Fruit fly (Drosophila melanogaster) whole organism, embryonic: ENCODE results near the gene lectin-33A.

Experiments
- ATbp ChIP-seq: fragments of 200-800 bp; sonication (Bioruptor generic); optimal IDR thresholded peaks from 2 replicates; lab custom pipeline; 2017; ENCODE audit warnings: missing biosample characterization, mild to moderate bottlenecking, missing genetic modification characterization, missing genetic modification reagents
- Antp ChIP-seq: fragments of 200-800 bp; sonication (Bioruptor generic); optimal IDR thresholded peaks from 3 replicates; lab custom pipeline; 2016; ENCODE audit warnings: missing biosample characterization, missing genetic modification characterization
- CG10147 ChIP-seq: fragments of 200-800 bp; sonication (Bioruptor generic); optimal IDR thresholded peaks from 2 replicates; lab custom pipeline; 2019; ENCODE audit warnings: missing biosample characterization, mild to moderate bottlenecking, missing genetic modification characterization, moderate library complexity
- CG10431 ChIP-seq: fragments of 200-800 bp; sonication (Bioruptor generic); optimal IDR thresholded peaks from 3 replicates; lab custom pipeline; 2018; ENCODE audit warnings: missing biosample characterization, mild to moderate bottlenecking, missing genetic modification characterization
- CG10462 ChIP-seq: fragments of 200-800 bp; sonication (Bioruptor generic); optimal IDR thresholded peaks from 2 replicates; lab custom pipeline; 2016; ENCODE audit warnings: missing biosample characterization, missing genetic modification characterization
- CG11695 ChIP-seq: fragments of 200-800 bp; sonication (Bioruptor generic); IDR thresholded peaks from 3 replicates; pipeline ENCODE4 v1.3.6; 2022; ENCODE audit warnings: missing biosample characterization, missing genetic modification characterization
- CG11696 ChIP-seq: fragments of 200-800 bp; sonication (Bioruptor generic); IDR thresholded peaks from 2 replicates; pipeline ENCODE4 v1.3.6; 2022; ENCODE audit warnings: missing biosample characterization, missing genetic modification characterization
- CG12236 ChIP-seq: fragments of 200-800 bp; sonication (Bioruptor generic); optimal IDR thresholded peaks from 2 replicates; lab custom pipeline; 2016; ENCODE audit warnings: missing biosample characterization, missing genetic modification characterization
- CG1233 ChIP-seq: fragments of 200-800 bp; sonication (Bioruptor generic); optimal IDR thresholded peaks from 4 replicates; lab custom pipeline; 2018; ENCODE audit warnings: missing biosample characterization, mild to moderate bottlenecking, missing genetic modification characterization
- CG14050 ChIP-seq: fragments of 200-800 bp; sonication (Bioruptor generic); IDR thresholded peaks from 3 replicates; pipeline ENCODE4 v1.3.6; 2022; ENCODE audit warnings: missing biosample characterization, missing genetic modification characterization
- CG14710 ChIP-seq: fragments of 200-800 bp; sonication (Bioruptor generic); optimal IDR thresholded peaks from 3 replicates; lab custom pipeline; 2019; ENCODE audit warnings: missing biosample characterization, mild to moderate bottlenecking, missing genetic modification characterization, moderate library complexity
- CG15073 ChIP-seq: fragments of 200-800 bp; sonication (Bioruptor generic); optimal IDR thresholded peaks from 2 replicates; lab custom pipeline; 2016; ENCODE audit warnings: missing biosample characterization, missing genetic modification characterization
- CG15601 ChIP-seq: fragments of 200-800 bp; sonication (Bioruptor generic); optimal IDR thresholded peaks from 3 replicates; lab custom pipeline; 2019; ENCODE audit warnings: missing biosample characterization, mild to moderate bottlenecking, missing genetic modification characterization, moderate library complexity
- CG1832 ChIP-seq: fragments of 200-800 bp; sonication (Bioruptor generic); optimal IDR thresholded peaks from 2 replicates; lab custom pipeline; 2017; ENCODE audit warnings: missing biosample characterization, mild to moderate bottlenecking, missing genetic modification characterization, inconsistent platforms
- CG18476 ChIP-seq: fragments of 200-800 bp; sonication (Bioruptor generic); optimal IDR thresholded peaks from 2 replicates; lab custom pipeline; 2016; ENCODE audit warnings: missing biosample characterization, mild to moderate bottlenecking, missing genetic modification characterization
- CG2202 ChIP-seq: fragments of 200-800 bp; sonication (Bioruptor generic); optimal IDR thresholded peaks from 2 replicates; lab custom pipeline; 2018; ENCODE audit warnings: missing biosample characterization, mild to moderate bottlenecking, missing genetic modification characterization
- CG31365 ChIP-seq: fragments of 200-800 bp; sonication (Bioruptor generic); optimal IDR thresholded peaks from 2 replicates; lab custom pipeline; 2018; ENCODE audit warnings: missing biosample characterization, mild to moderate bottlenecking, missing genetic modification characterization
- CG34376 ChIP-seq: fragments of 200-800 bp; sonication (Bioruptor generic); optimal IDR thresholded peaks from 2 replicates; lab custom pipeline; 2018; ENCODE audit warnings: missing biosample characterization, mild to moderate bottlenecking, missing genetic modification characterization
- CG4328 ChIP-seq: fragments of 200-800 bp; sonication (Bioruptor generic); optimal IDR thresholded peaks from 3 replicates; lab custom pipeline; 2017; ENCODE audit warnings: missing biosample characterization, missing genetic modification reagents, missing genetic modification characterization
- CG4360 ChIP-seq: fragments of 200-800 bp; sonication (Bioruptor generic); IDR thresholded peaks from 2 replicates; pipeline ENCODE4 v1.3.6; 2022; ENCODE audit warnings: missing biosample characterization, missing genetic modification characterization
- CG4424 ChIP-seq: fragments of 200-800 bp; sonication (Bioruptor generic); optimal IDR thresholded peaks from 3 replicates; lab custom pipeline; 2016; ENCODE audit warnings: missing biosample characterization, missing genetic modification characterization
- CG6175 ChIP-seq: fragments of 200-800 bp; sonication (Bioruptor generic); IDR thresholded peaks from 3 replicates; pipeline ENCODE4 v1.3.6; 2022; ENCODE audit warnings: missing biosample characterization, missing genetic modification characterization
- CG7357 ChIP-seq: fragments of 200-800 bp; sonication (Bioruptor generic); IDR thresholded peaks from 3 replicates; pipeline ENCODE4 v1.3.6; 2022; ENCODE audit warnings: missing biosample characterization, missing genetic modification characterization
- CG7963 ChIP-seq: fragments of 200-800 bp; sonication (Bioruptor generic); IDR thresholded peaks from 3 replicates; pipeline ENCODE4 v1.3.6; 2022; ENCODE audit warnings: missing biosample characterization, missing genetic modification characterization; ENCODE audit not compliant: partially characterized antibody
- CrebB ChIP-seq: fragments of 200-800 bp; sonication (Bioruptor generic); optimal IDR thresholded peaks from 3 replicates; lab custom pipeline; 2018; ENCODE audit warnings: missing biosample characterization, mild to moderate bottlenecking, missing genetic modification characterization
- Hsf ChIP-seq: fragments of 200-800 bp; sonication (Bioruptor generic); optimal IDR thresholded peaks from 3 replicates; lab custom pipeline; 2016; ENCODE audit warnings: missing biosample characterization, missing genetic modification characterization
- Lpt ChIP-seq: fragments of >200 bp; optimal IDR thresholded peaks from 2 replicates; lab custom pipeline; 2018; ENCODE audit warnings: missing biosample characterization, missing genetic modification characterization
- Nf-YC ChIP-seq: fragments of 200-800 bp; optimal IDR thresholded peaks from 3 replicates; lab custom pipeline; 2019; ENCODE audit warnings: missing biosample characterization, mild to moderate bottlenecking, missing genetic modification characterization, moderate library complexity
- NfI ChIP-seq: fragments of 200-800 bp; sonication (Bioruptor generic); optimal IDR thresholded peaks from 3 replicates; lab custom pipeline; 2018; ENCODE audit warnings: missing biosample characterization, mild to moderate bottlenecking, missing genetic modification characterization, moderate library complexity
- Optix ChIP-seq: fragments of 200-800 bp; sonication (Bioruptor generic); IDR thresholded peaks from 3 replicates; pipeline ENCODE4 v1.3.6; 2022; ENCODE audit warnings: missing biosample characterization, missing genetic modification characterization
- Vsx1 ChIP-seq: fragments of 200-800 bp; sonication (Bioruptor generic); optimal IDR thresholded peaks from 2 replicates; lab custom pipeline; 2017; ENCODE audit warnings: missing biosample characterization, mild to moderate bottlenecking, missing genetic modification characterization, missing genetic modification reagents
- ac ChIP-seq: fragments of 200-800 bp; sonication (Bioruptor generic); optimal IDR thresholded peaks from 3 replicates; lab custom pipeline; 2017; ENCODE audit warnings: missing biosample characterization, mild to moderate bottlenecking, missing genetic modification characterization
- br ChIP-seq: fragments of >200 bp; optimal IDR thresholded peaks from 2 replicates; lab custom pipeline; 2017
- chinmo ChIP-seq: fragments of 200-800 bp; sonication (Bioruptor generic); IDR thresholded peaks from 4 replicates; pipeline ENCODE4 v1.3.6; 2022; ENCODE audit warnings: missing biosample characterization, missing genetic modification characterization; ENCODE audit not compliant: partially characterized antibody
- chn ChIP-seq: fragments of 200-800 bp; sonication (Bioruptor generic); optimal IDR thresholded peaks from 2 replicates; lab custom pipeline; 2016; ENCODE audit warnings: missing biosample characterization, missing genetic modification characterization
- dati ChIP-seq: fragments of 200-800 bp; sonication (Bioruptor generic); IDR thresholded peaks from 2 replicates; pipeline ENCODE4 v1.3.6; 2022; ENCODE audit warnings: missing biosample characterization, missing genetic modification characterization
- dpn ChIP-seq, 2 experiments: fragments of 200-800 bp; sonication (Bioruptor generic); optimal IDR thresholded peaks; 3 replicates each; lab custom pipeline; 2016; ENCODE audit warnings: missing biosample characterization in 2 of 2, missing genetic modification characterization in 2 of 2
- grau ChIP-seq: fragments of 200-800 bp; optimal IDR thresholded peaks from 3 replicates; lab custom pipeline; 2019; ENCODE audit warnings: missing biosample characterization, mild to moderate bottlenecking, missing genetic modification characterization, moderate library complexity
- gro ChIP-seq: fragments of 200-800 bp; sonication (Bioruptor generic); optimal IDR thresholded peaks from 2 replicates; lab custom pipeline; 2016; ENCODE audit warnings: missing biosample characterization, missing genetic modification characterization
- ham ChIP-seq: fragments of 200-800 bp; sonication (Bioruptor generic); IDR thresholded peaks from 2 replicates; pipeline ENCODE4 v1.3.6; 2022; ENCODE audit warnings: missing biosample characterization, missing genetic modification characterization
- hkb ChIP-seq, 2 experiments: fragments of 200-800 bp in 1 of 2; fragments of >200 bp in 1 of 2; sonication (Bioruptor generic) in 1 of 2; IDR thresholded peaks in 1 of 2; optimal IDR thresholded peaks in 1 of 2; 2 replicates each; pipeline versions ENCODE4 v1.3.6 to Lab custom; 2017 to 2022; ENCODE audit warnings: missing biosample characterization in 1 of 2, missing genetic modification characterization in 1 of 2
- ranshi ChIP-seq: fragments of 200-800 bp; sonication (Bioruptor generic); IDR thresholded peaks from 2 replicates; pipeline ENCODE4 v1.3.6; 2022; ENCODE audit warnings: missing biosample characterization, missing genetic modification characterization
- row ChIP-seq: fragments of 200-800 bp; sonication (Bioruptor generic); IDR thresholded peaks from 3 replicates; pipeline ENCODE4 v1.3.6; 2022; ENCODE audit warnings: missing biosample characterization, missing genetic modification characterization
- run ChIP-seq: fragments of 200-800 bp; sonication (Bioruptor generic); optimal IDR thresholded peaks from 3 replicates; lab custom pipeline; 2018; ENCODE audit warnings: missing biosample characterization, mild to moderate bottlenecking, missing genetic modification characterization
- sima ChIP-seq: fragments of 200-800 bp; sonication (Bioruptor generic); optimal IDR thresholded peaks from 2 replicates; lab custom pipeline; 2016; ENCODE audit warnings: missing biosample characterization, missing genetic modification characterization
- sisA ChIP-seq: fragments of 200-800 bp; sonication (Bioruptor generic); IDR thresholded peaks from 2 replicates; pipeline ENCODE4 v1.3.6; 2022; ENCODE audit warnings: missing biosample characterization, missing genetic modification characterization
- sr ChIP-seq: fragments of 200-800 bp; sonication (Bioruptor generic); IDR thresholded peaks from 3 replicates; pipeline ENCODE4 v1.3.6; 2022; ENCODE audit warnings: missing biosample characterization, missing genetic modification characterization
- tap ChIP-seq: fragments of 200-800 bp; optimal IDR thresholded peaks from 3 replicates; lab custom pipeline; 2019; ENCODE audit warnings: missing biosample characterization, mild to moderate bottlenecking, missing genetic modification characterization, moderate library complexity
- tgo ChIP-seq: fragments of 200-800 bp; sonication (Bioruptor generic); IDR thresholded peaks from 3 replicates; pipeline ENCODE4 v1.3.6; 2022; ENCODE audit warnings: missing biosample characterization, missing genetic modification characterization
- trem ChIP-seq: fragments of 200-800 bp; optimal IDR thresholded peaks from 3 replicates; lab custom pipeline; 2019; ENCODE audit warnings: missing biosample characterization, mild to moderate bottlenecking, missing genetic modification characterization, moderate library complexity
- zfh1 ChIP-seq: fragments of 200-800 bp; sonication (Bioruptor generic); IDR thresholded peaks from 3 replicates; pipeline ENCODE4 v1.3.6; 2022; ENCODE audit warnings: missing biosample characterization, missing genetic modification characterization

The lectin-33A gene

dm6 chr2L:11010999-11011398 is 9.1 kb downstream of the lectin-33A start, which contains the start of the genes Art8 and dUTPase (continued):
- TF ChIP-seq CG4328 (GFP tag; lab: Kevin White, UChicago), result peak; percentile 21
- TF ChIP-seq Vsx1 (GFP tag; lab: Kevin White, UChicago), result no peak
- 0 out of 2 replicates have a peak, but pooled peaks have one; percentile 29 for TF ChIP-seq CG11696 (GFP tag; lab: Robert Waterston, UW)
- TF ChIP-seq CrebB (tag; lab: Kevin White, UChicago), result peak; percentile 47
- no peak for TF ChIP-seq CG4360 (GFP tag; lab: Robert Waterston, UW)
- no peak for TF ChIP-seq Optix (GFP tag; lab: Robert Waterston, UW)
- TF ChIP-seq br (lab: Kevin White, UChicago), result no peak
- TF ChIP-seq CG12236, result no peak
- peak; percentile 66 for TF ChIP-seq CG15601 (tag; lab: Kevin White, UChicago)
- TF ChIP-seq CG1832, result no peak
- peak; percentile 58 for TF ChIP-seq CG34376 (GFP tag; lab: Kevin White, UChicago)
- no peak for TF ChIP-seq sima (GFP tag; lab: Kevin White, UChicago)
- TF ChIP-seq CG10431 (GFP tag; lab: Kevin White, UChicago), result no peak
- peak; percentile 77 for TF ChIP-seq Hsf (GFP tag; lab: Kevin White, UChicago)
- TF ChIP-seq ranshi, result peak; percentile 53
- TF ChIP-seq CG7357 (GFP tag; lab: Robert Waterston, UW), result no peak
- TF ChIP-seq grau, result peak; percentile 76
- 0 out of 3 replicates have a peak, but pooled peaks have one; percentile 25 for TF ChIP-seq CG14050 (GFP tag; lab: Robert Waterston, UW)
- peak; percentile 58 for TF ChIP-seq sisA (GFP tag; lab: Robert Waterston, UW)
- peak; percentile 45 for TF ChIP-seq CG10462 (GFP tag; lab: Kevin White, UChicago)
- TF ChIP-seq run (tag; lab: Kevin White, UChicago), result no peak
- peak; percentile 39 for TF ChIP-seq Antp (GFP tag; lab: Kevin White, UChicago)
- TF ChIP-seq NfI (GFP tag; lab: Kevin White, UChicago), result peak; percentile 56
- no peak for TF ChIP-seq CG6175 (GFP tag; lab: Robert Waterston, UW)
- no peak for TF ChIP-seq CG10147 (GFP tag; lab: Kevin White, UChicago)
- peak; percentile 51 for TF ChIP-seq CG18476
- TF ChIP-seq CG11695 (GFP tag; lab: Robert Waterston, UW), result peak; percentile 48; the same call in 1 of the 3 replicates
- no peak for TF ChIP-seq ac (GFP tag; lab: Kevin White, UChicago)
- no peak for TF ChIP-seq ATbp (GFP tag; lab: Kevin White, UChicago)
- TF ChIP-seq gro (GFP tag; lab: Kevin White, UChicago), result no peak
- TF ChIP-seq ham (GFP tag; lab: Robert Waterston, UW), result no peak
- TF ChIP-seq Lpt, result no peak
- TF ChIP-seq zfh1 (GFP tag; lab: Robert Waterston, UW), result peak; percentile 72; the same call in 2 of the 3 replicates
- peak; percentile 92 for TF ChIP-seq trem (tag; lab: Kevin White, UChicago)
- peak; percentile 64; the same call in 1 of the 3 replicates for TF ChIP-seq CG7963 (GFP tag; lab: Robert Waterston, UW)
- no peak for TF ChIP-seq CG15073 (GFP tag; lab: Kevin White, UChicago)
- no peak for TF ChIP-seq tap (tag; lab: Kevin White, UChicago)
- TF ChIP-seq hkb (optimal IDR thresholded peaks at IDR 0.05; lab: Kevin White, UChicago), result no peak
- peak; percentile 57; the same call in 1 of the 2 replicates for TF ChIP-seq hkb (GFP tag; IDR thresholded peaks at IDR 0.05; lab: Robert Waterston, UW)
- TF ChIP-seq row (GFP tag; lab: Robert Waterston, UW), result peak; percentile 84
- peak; percentile 50 to 84 for TF ChIP-seq dpn (GFP tag; optimal IDR thresholded peaks at IDR 0.05; lab: Kevin White, UChicago)
- peak; percentile 90 for TF ChIP-seq CG14710 (tag; lab: Kevin White, UChicago)
- TF ChIP-seq CG1233 (GFP tag; lab: Kevin White, UChicago), result peak; percentile 56
- no peak for TF ChIP-seq dati (GFP tag; lab: Robert Waterston, UW)
- TF ChIP-seq CG2202 (tag; lab: Kevin White, UChicago), result peak; percentile 49
- TF ChIP-seq sr, result no peak
- TF ChIP-seq Nf-YC (tag; lab: Kevin White, UChicago), result peak; percentile 91
- no peak for TF ChIP-seq CG31365 (tag; lab: Kevin White, UChicago)
- TF ChIP-seq tgo (GFP tag; lab: Robert Waterston, UW), result peak; percentile 42
- peak; percentile 84 for TF ChIP-seq CG4424 (GFP tag; lab: Kevin White, UChicago)
- TF ChIP-seq chn (GFP tag; lab: Kevin White, UChicago), result peak; percentile 49
- TF ChIP-seq chinmo (GFP tag; lab: Robert Waterston, UW), result 0 out of 4 replicates have a peak, but pooled peaks have one; percentile 32
